Worm (Caenorhabditis elegans) whole organism, midembryonic: ENCODE data around the gene pes-8.

ENCODE experiments used
- cog-1 ChIP-seq: sonication (generic microtip); optimal IDR thresholded peaks from 2 replicates; lab custom pipeline; 2016; ENCODE audit warnings: missing genetic modification characterization, missing compliant biosample characterization
- flt-1 ChIP-seq: fragments of 200-800 bp; sonication (Bioruptor generic); IDR thresholded peaks from 2 replicates; pipeline ENCODE4 v1.3.6; 2022; ENCODE audit warnings: missing genetic modification characterization, missing compliant biosample characterization
- med-1 ChIP-seq: sonication (generic microtip); optimal IDR thresholded peaks from 2 replicates; lab custom pipeline; 2017; ENCODE audit warnings: missing genetic modification characterization, mild to moderate bottlenecking, missing compliant biosample characterization, antibody characterized with exemption, missing genetic modification reagents; ENCODE audit not compliant: insufficient read depth
- ref-1 ChIP-seq: fragments of 200-800 bp; sonication (Bioruptor generic); conservative IDR thresholded peaks from 2 replicates; pipeline ENCODE4 v1.3.6; 2022; ENCODE audit warnings: missing genetic modification reagents, missing genetic modification characterization, missing compliant biosample characterization
- tab-1 ChIP-seq: fragments of 200-800 bp; sonication (Bioruptor generic); IDR thresholded peaks from 2 replicates; pipeline ENCODE4 v1.3.6; 2022; ENCODE audit warnings: missing genetic modification characterization, missing compliant biosample characterization
- ztf-29 ChIP-seq: fragments of 200-800 bp; sonication (Bioruptor generic); IDR thresholded peaks from 2 replicates; pipeline ENCODE4 v1.3.6; 2022; ENCODE audit warnings: missing genetic modification reagents, missing genetic modification characterization, missing compliant biosample characterization

ce11 chrX:9264231-9264630 is 12.6 kb downstream of the pes-8 start, which contains the start of gene F18G5.6:
- TF ChIP-seq flt-1 (GFP tag; lab: Robert Waterston, UW) (no peak), ztf-29 (GFP tag; lab: Robert Waterston, UW) (no peak), cog-1 (tag; lab: Kevin White, UChicago) (no peak), tab-1 (GFP tag; lab: Robert Waterston, UW) (no peak), ref-1 (GFP tag; lab: Robert Waterston, UW) (no peak), med-1 (GFP tag; lab: Kevin White, UChicago) (no peak)
